Worm (Caenorhabditis elegans): Measurements from ENCODE around the gene E02H4.7.

E02H4.7 gene

DNA sequence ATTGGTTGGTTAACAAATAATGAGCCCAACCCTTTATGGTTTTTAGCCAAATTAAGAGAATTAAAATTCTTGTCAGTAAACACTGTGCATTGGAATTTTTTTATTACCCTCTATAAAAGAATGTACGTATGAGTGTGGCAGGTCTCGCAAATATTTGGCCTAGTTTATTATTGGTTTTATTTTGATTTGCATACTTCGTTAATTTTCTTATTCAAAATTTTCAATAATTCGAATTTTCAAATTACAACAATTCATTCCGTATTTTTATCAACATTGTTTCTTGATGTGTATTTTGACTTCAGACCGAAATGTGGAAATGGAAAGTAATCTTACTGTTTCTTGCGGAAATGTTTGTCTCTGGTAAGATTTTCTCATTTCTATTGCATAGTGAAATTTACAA is 1.6 kb downstream of the E02H4.7 start, which contains the start of gene E02H4.4:
Gene E02H4.4, plus strand, starts transcription at position 301 of the 400 bp plus-strand sequence.
- no peak for TF ChIP-seq ceh-39 (tag; optimal IDR thresholded peaks at IDR 0.05)
- no peak for TF ChIP-seq bed-3 (GFP tag; optimal IDR thresholded peaks at IDR 0.05)
- TF ChIP-seq mls-2 (tag; optimal IDR thresholded peaks at IDR 0.05): no peak
- TF ChIP-seq unc-39 (tag; optimal IDR thresholded peaks at IDR 0.05): no peak
- TF ChIP-seq M03D4.4 (tag; optimal IDR thresholded peaks at IDR 0.05): no peak
- no peak for TF ChIP-seq zip-8 (tag; optimal IDR thresholded peaks at IDR 0.05)
- no peak for TF ChIP-seq nhr-237 (tag; optimal IDR thresholded peaks at IDR 0.05)
- TF ChIP-seq ceh-83 (GFP tag; optimal IDR thresholded peaks at IDR 0.05): no peak
- TF ChIP-seq ztf-11 (tag; optimal IDR thresholded peaks at IDR 0.05): no peak
- no peak for TF ChIP-seq unc-120 (tag; optimal IDR thresholded peaks at IDR 0.05; ENCODE audit: poor library complexity, severe bottlenecking)
- no peak for TF ChIP-seq flh-1 (GFP tag; optimal IDR thresholded peaks at IDR 0.05)
- no peak for TF ChIP-seq sptf-1 (tag; optimal IDR thresholded peaks at IDR 0.05)

ce11 chrX:14263473-14263872 is 7.4 kb downstream of the E02H4.7 start, which contains the start of gene E02H4.8:
TSS of gene E02H4.8 (minus strand) at chrX:14263573.
- no peak for TF ChIP-seq unc-62 (GFP tag; optimal IDR thresholded peaks at IDR 0.05)
- TF ChIP-seq lin-32 (GFP tag; optimal IDR thresholded peaks at IDR 0.05): no peak
- no peak for TF ChIP-seq ceh-83 (GFP tag; optimal IDR thresholded peaks at IDR 0.05)
- no peak for TF ChIP-seq hlh-1 (tag; optimal IDR thresholded peaks at IDR 0.05)
- no peak for TF ChIP-seq pha-4 (tag; optimal IDR thresholded peaks at IDR 0.05)
- no peak for TF ChIP-seq mep-1 (tag; optimal IDR thresholded peaks at IDR 0.05)
- no peak for TF ChIP-seq nhr-28 (tag; optimal IDR thresholded peaks at IDR 0.05)
- no peak for TF ChIP-seq ceh-39 (tag; optimal IDR thresholded peaks at IDR 0.05)
- TF ChIP-seq M03D4.4 (tag; optimal IDR thresholded peaks at IDR 0.05): no peak
- TF ChIP-seq ceh-43 (GFP tag; optimal IDR thresholded peaks at IDR 0.05): no peak

- TF ChIP-seq mls-2 (tag; optimal IDR thresholded peaks at IDR 0.05) (no peak), ces-1 (GFP tag; optimal IDR thresholded peaks at IDR 0.05) (no peak), M03D4.4 (tag; optimal IDR thresholded peaks at IDR 0.05) (no peak), ceh-39 (tag; optimal IDR thresholded peaks at IDR 0.05) (no peak), lsy-2 (tag; optimal IDR thresholded peaks at IDR 0.05) (no peak), sptf-1 (tag; optimal IDR thresholded peaks at IDR 0.05) (no peak), tbx-8 (GFP tag; optimal IDR thresholded peaks at IDR 0.05) (no peak), nhr-12 (tag; optimal IDR thresholded peaks at IDR 0.05) (no peak), pha-4 (tag; optimal IDR thresholded peaks at IDR 0.05) (no peak), sem-2 (GFP tag; optimal IDR thresholded peaks at IDR 0.05) (no peak), unc-62 (GFP tag; optimal IDR thresholded peaks at IDR 0.05) (no peak), lin-13 (tag; optimal IDR thresholded peaks at IDR 0.05) (no peak), elt-1 (tag; optimal IDR thresholded peaks at IDR 0.05; ENCODE audit: borderline replicate concordance, insufficient read depth) (no peak), ham-2 (GFP tag; optimal IDR thresholded peaks at IDR 0.05) (no peak), snpc-4 (tag; optimal IDR thresholded peaks at IDR 0.05) (no peak), drap-1 (GFP tag; optimal IDR thresholded peaks at IDR 0.05) (no peak), nhr-76 (tag; optimal IDR thresholded peaks at IDR 0.05) (no peak), mab-5 (tag; optimal IDR thresholded peaks at IDR 0.05) (no peak), zip-8 (tag; optimal IDR thresholded peaks at IDR 0.05) (no peak)
Measured at ce11 chrX:14267170-14267569, 11.1 kb downstream of the E02H4.7 start.

DNA sequence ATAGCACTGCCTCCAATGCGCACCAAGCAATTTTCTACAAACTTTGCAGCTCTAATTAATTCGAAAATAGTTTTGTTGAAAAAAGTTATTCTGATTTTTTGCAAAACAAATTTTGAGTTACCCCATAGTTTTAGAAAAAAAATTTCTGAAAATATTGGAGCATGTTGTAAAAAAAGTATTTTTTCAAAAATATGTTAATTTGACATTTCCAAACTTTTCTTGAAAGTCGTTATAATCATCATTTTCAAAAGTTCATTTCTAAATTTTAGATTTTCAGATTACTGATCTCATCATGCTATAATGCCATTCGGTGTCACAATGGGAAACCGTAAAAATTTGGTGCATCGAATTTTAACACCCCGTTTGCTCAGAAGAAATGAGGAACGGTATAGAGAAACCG is 11.7 kb downstream of the E02H4.7 start, which contains the start of gene del-1:
Gene del-1, plus strand, starts transcription at position 301 of the 400 bp plus-strand sequence.
- TF ChIP-seq flh-1 (GFP tag; optimal IDR thresholded peaks at IDR 0.05) (no peak), zip-8 (tag; optimal IDR thresholded peaks at IDR 0.05) (no peak), ham-2 (GFP tag; optimal IDR thresholded peaks at IDR 0.05) (no peak), nhr-237 (tag; optimal IDR thresholded peaks at IDR 0.05) (no peak), ceh-39 (tag; optimal IDR thresholded peaks at IDR 0.05) (no peak), nhr-28 (tag; optimal IDR thresholded peaks at IDR 0.05) (no peak)

DNA sequence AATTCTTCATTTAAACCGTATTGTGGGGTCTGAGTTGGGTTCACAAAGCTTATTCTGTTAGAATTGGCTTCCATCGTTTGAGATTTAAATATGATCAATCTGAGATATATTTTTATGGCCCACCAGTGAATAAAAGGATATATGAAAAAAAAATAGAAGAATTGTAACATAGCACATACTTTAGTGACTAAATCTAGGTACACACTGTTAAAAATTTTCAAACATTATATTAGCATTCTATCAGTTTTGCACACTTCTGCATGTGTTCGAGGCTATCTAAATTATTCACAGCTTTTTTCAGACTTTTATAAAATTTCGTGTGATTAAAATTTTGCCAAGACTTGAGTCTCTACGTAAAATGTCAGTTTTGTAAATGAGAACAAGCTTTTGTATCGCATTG is 25.5 kb downstream of the E02H4.7 start, which contains the start of gene E02H4.2:
Gene E02H4.2, minus strand, starts transcription at position 101 of the 400 bp plus-strand sequence.
- TF ChIP-seq ham-2 (GFP tag; optimal IDR thresholded peaks at IDR 0.05) (no peak), flh-1 (GFP tag; optimal IDR thresholded peaks at IDR 0.05) (no peak), bed-3 (GFP tag; optimal IDR thresholded peaks at IDR 0.05) (no peak), unc-62 (GFP tag; optimal IDR thresholded peaks at IDR 0.05) (no peak), unc-120 (tag; optimal IDR thresholded peaks at IDR 0.05; ENCODE audit: poor library complexity, severe bottlenecking) (no peak), zip-8 (tag; optimal IDR thresholded peaks at IDR 0.05) (no peak), lin-13 (tag; optimal IDR thresholded peaks at IDR 0.05) (no peak), sptf-1 (tag; optimal IDR thresholded peaks at IDR 0.05) (no peak), nhr-2 (tag; optimal IDR thresholded peaks at IDR 0.05) (no peak), blmp-1 (tag; optimal IDR thresholded peaks at IDR 0.05) (no peak), elt-1 (tag; optimal IDR thresholded peaks at IDR 0.05; ENCODE audit: borderline replicate concordance, insufficient read depth) (no peak), nhr-28 (tag; optimal IDR thresholded peaks at IDR 0.05) (no peak)

Data from whole organism, mixed stage, embryonic.